Worm (Caenorhabditis elegans) whole organism, L1 larva: Measurements from ENCODE around the gene C06A8.8.
A peak's percentile ranks its signal among the peaks of the same experiment; 100 is the strongest.

Source experiments
- C16A3.4 ChIP-seq: fragments of 150-350 bp; optimal IDR thresholded peaks from 2 replicates; lab custom pipeline; 2014; ENCODE audit warnings: missing biosample characterization, missing genetic modification characterization
- C34B4.2 ChIP-seq: sonication (generic microtip); optimal IDR thresholded peaks from 2 replicates; lab custom pipeline; 2017; ENCODE audit warnings: mild to moderate bottlenecking, missing genetic modification characterization, missing compliant biosample characterization
- Y116A8C.19 ChIP-seq: sonication (generic microtip); optimal IDR thresholded peaks from 2 replicates; lab custom pipeline; 2016; ENCODE audit warnings: missing compliant biosample characterization, missing genetic modification characterization, borderline replicate concordance
- aha-1 ChIP-seq: fragments of 150-350 bp; optimal IDR thresholded peaks from 2 replicates; lab custom pipeline; 2014; ENCODE audit warnings: missing biosample characterization, missing genetic modification characterization
- alr-1 ChIP-seq: fragments of 200-800 bp; sonication (Bioruptor generic); optimal IDR thresholded peaks from 2 replicates; lab custom pipeline; 2018; ENCODE audit warnings: borderline replicate concordance, mild to moderate bottlenecking, missing genetic modification characterization, missing compliant biosample characterization
- ceh-63 ChIP-seq: fragments of 200-800 bp; sonication (Bioruptor generic); optimal IDR thresholded peaks from 2 replicates; lab custom pipeline; 2018; ENCODE audit warnings: mild to moderate bottlenecking, missing genetic modification characterization, missing compliant biosample characterization
- ceh-8 ChIP-seq: fragments of 200-800 bp; sonication (Bioruptor generic); optimal IDR thresholded peaks from 2 replicates; lab custom pipeline; 2018; ENCODE audit warnings: mild to moderate bottlenecking, missing genetic modification characterization, moderate library complexity, missing compliant biosample characterization
- ceh-90 ChIP-seq: sonication (generic microtip); optimal IDR thresholded peaks from 2 replicates; lab custom pipeline; 2016; ENCODE audit warnings: missing genetic modification characterization, missing compliant biosample characterization
- dpl-1 ChIP-seq, 3 experiments: fragments of 150-350 bp in 2 of 3; sonication (generic microtip) in 1 of 3; optimal IDR thresholded peaks; 2 replicates each; lab custom pipeline; 2014 to 2017; ENCODE audit warnings: missing biosample characterization in 3 of 3, missing genetic modification characterization in 3 of 3, missing genetic modification reagents in 3 of 3
- efl-1 ChIP-seq, 4 experiments: fragments of 150-350 bp; optimal IDR thresholded peaks in 3 of 4; peaks in 1 of 4; 1 replicate in 1 of 4; 2 replicates in 3 of 4; lab custom pipeline; 2014; ENCODE audit warnings: missing biosample characterization in 2 of 4, missing genetic modification characterization in 2 of 4, missing genetic modification reagents in 2 of 4
- elt-3 ChIP-seq, 6 experiments: fragments of 150-350 bp in 1 of 6; sonication (generic microtip); optimal IDR thresholded peaks; 2 replicates each; lab custom pipeline; 2017 to 2018; ENCODE audit warnings: missing biosample characterization in 6 of 6, missing genetic modification characterization in 6 of 6, inconsistent platforms in 1 of 6
- fkh-8 ChIP-seq: sonication (generic microtip); optimal IDR thresholded peaks from 2 replicates; lab custom pipeline; 2016; ENCODE audit warnings: mild to moderate bottlenecking, missing genetic modification characterization, missing compliant biosample characterization
- fos-1 ChIP-seq: fragments of 150-350 bp; optimal IDR thresholded peaks from 2 replicates; lab custom pipeline; 2014; ENCODE audit warnings: missing biosample characterization, missing genetic modification characterization
- hlh-17 ChIP-seq: fragments of 200-800 bp; sonication (Bioruptor generic); optimal IDR thresholded peaks from 2 replicates; lab custom pipeline; 2018; ENCODE audit warnings: missing genetic modification characterization, mild to moderate bottlenecking, missing compliant biosample characterization, moderate library complexity, borderline replicate concordance
- jun-1 ChIP-seq: fragments of 150-350 bp; optimal IDR thresholded peaks from 2 replicates; lab custom pipeline; 2014; ENCODE audit warnings: missing biosample characterization, missing genetic modification reagents, missing genetic modification characterization
- lin-14 ChIP-seq: fragments of 200-800 bp; sonication (Bioruptor generic); optimal IDR thresholded peaks from 2 replicates; lab custom pipeline; 2018; ENCODE audit warnings: mild to moderate bottlenecking, missing genetic modification characterization, moderate library complexity, missing compliant biosample characterization
- lin-15B ChIP-seq: fragments of 150-350 bp; sonication (generic microtip); optimal IDR thresholded peaks from 3 replicates; lab custom pipeline; 2014; ENCODE audit warnings: missing biosample characterization, missing genetic modification characterization
- lin-35 ChIP-seq, 2 experiments: fragments of 150-350 bp; optimal IDR thresholded peaks; 2 replicates each; lab custom pipeline; 2014; ENCODE audit warnings: missing biosample characterization in 2 of 2, missing genetic modification characterization in 2 of 2, missing genetic modification reagents in 2 of 2
- lir-3 ChIP-seq: sonication (generic microtip); optimal IDR thresholded peaks from 2 replicates; lab custom pipeline; 2016; ENCODE audit warnings: mild to moderate bottlenecking, missing genetic modification characterization, moderate library complexity, missing compliant biosample characterization; ENCODE audit not compliant: poor library complexity
- lsy-2 ChIP-seq, 2 experiments: fragments of 150-350 bp; optimal IDR thresholded peaks; 2 replicates each; lab custom pipeline; 2014; ENCODE audit warnings: missing biosample characterization in 2 of 2, missing genetic modification characterization in 2 of 2
- mep-1 ChIP-seq: fragments of 150-350 bp; optimal IDR thresholded peaks from 2 replicates; lab custom pipeline; 2014; ENCODE audit warnings: missing biosample characterization, missing genetic modification characterization
- nhr-12 ChIP-seq: sonication (generic microtip); optimal IDR thresholded peaks from 2 replicates; lab custom pipeline; 2017; ENCODE audit warnings: missing biosample characterization, missing genetic modification characterization
- nhr-20 ChIP-seq: sonication (generic microtip); optimal IDR thresholded peaks from 2 replicates; lab custom pipeline; 2016; ENCODE audit warnings: mild to moderate bottlenecking, missing genetic modification characterization, missing compliant biosample characterization
- nhr-28 ChIP-seq: fragments of 150-350 bp; optimal IDR thresholded peaks from 2 replicates; lab custom pipeline; 2014; ENCODE audit warnings: missing biosample characterization, missing genetic modification characterization
- nhr-47 ChIP-seq: sonication (generic microtip); optimal IDR thresholded peaks from 2 replicates; lab custom pipeline; 2016; ENCODE audit warnings: mild to moderate bottlenecking, missing genetic modification characterization, moderate library complexity, missing compliant biosample characterization
- nhr-71 ChIP-seq: sonication (generic microtip); optimal IDR thresholded peaks from 2 replicates; lab custom pipeline; 2016; ENCODE audit warnings: mild to moderate bottlenecking, missing genetic modification characterization, moderate library complexity, missing compliant biosample characterization
- nhr-76 ChIP-seq: sonication (generic microtip); optimal IDR thresholded peaks from 2 replicates; lab custom pipeline; 2017; ENCODE audit warnings: missing biosample characterization, missing genetic modification characterization
- nhr-84 ChIP-seq: sonication (generic microtip); optimal IDR thresholded peaks from 2 replicates; lab custom pipeline; 2017; ENCODE audit warnings: missing biosample characterization, missing genetic modification characterization
- nhr-85 ChIP-seq: sonication (generic microtip); peaks from one replicate; lab custom pipeline; 2016; ENCODE audit warnings: missing genetic modification characterization, inconsistent platforms, missing compliant biosample characterization
- nhr-90 ChIP-seq: sonication (generic microtip); optimal IDR thresholded peaks from 2 replicates; lab custom pipeline; 2016; ENCODE audit warnings: mild to moderate bottlenecking, missing genetic modification characterization, missing compliant biosample characterization; ENCODE audit not compliant: poor library complexity
- pag-3 ChIP-seq: sonication (generic microtip); optimal IDR thresholded peaks from 2 replicates; lab custom pipeline; 2017; ENCODE audit warnings: missing genetic modification characterization, mild to moderate bottlenecking, missing compliant biosample characterization, antibody characterized with exemption, borderline replicate concordance; ENCODE audit not compliant: insufficient read depth
- pax-3 ChIP-seq: fragments of 200-800 bp; sonication (Bioruptor generic); optimal IDR thresholded peaks from 2 replicates; lab custom pipeline; 2018; ENCODE audit warnings: mild to moderate bottlenecking, missing genetic modification characterization, moderate library complexity, missing compliant biosample characterization
- skn-1 ChIP-seq: fragments of 150-350 bp; optimal IDR thresholded peaks from 2 replicates; lab custom pipeline; 2014; ENCODE audit warnings: missing biosample characterization, missing genetic modification characterization
- sup-37 ChIP-seq: fragments of 200-800 bp; sonication (Bioruptor generic); optimal IDR thresholded peaks from 2 replicates; lab custom pipeline; 2018; ENCODE audit warnings: mild to moderate bottlenecking, missing genetic modification characterization, missing compliant biosample characterization
- tbx-2 ChIP-seq: sonication (generic microtip); optimal IDR thresholded peaks from 2 replicates; lab custom pipeline; 2016; ENCODE audit warnings: missing genetic modification characterization, missing compliant biosample characterization
- unc-130 ChIP-seq: fragments of 150-350 bp; optimal IDR thresholded peaks from 2 replicates; lab custom pipeline; 2017; ENCODE audit warnings: missing biosample characterization, missing genetic modification characterization, inconsistent platforms
- unc-62 ChIP-seq: fragments of 150-350 bp; optimal IDR thresholded peaks from 2 replicates; lab custom pipeline; 2014; ENCODE audit warnings: missing biosample characterization, missing genetic modification reagents, missing genetic modification characterization
- unc-98 ChIP-seq: fragments of 200-800 bp; sonication (Bioruptor generic); IDR thresholded peaks from 2 replicates; pipeline ENCODE4 v1.3.6; 2022; ENCODE audit warnings: missing genetic modification characterization, missing compliant biosample characterization
- vab-15 ChIP-seq: sonication (generic microtip); optimal IDR thresholded peaks from 2 replicates; lab custom pipeline; 2017; ENCODE audit warnings: missing genotype, mild to moderate bottlenecking, missing genetic modification characterization, missing compliant biosample characterization
- xbp-1 ChIP-seq: sonication (generic microtip); optimal IDR thresholded peaks from 2 replicates; lab custom pipeline; 2016; ENCODE audit warnings: missing genetic modification characterization, missing compliant biosample characterization
- zag-1 ChIP-seq: fragments of 150-350 bp; optimal IDR thresholded peaks from 2 replicates; lab custom pipeline; 2014; ENCODE audit warnings: missing biosample characterization, missing genetic modification characterization
- zip-4 ChIP-seq: fragments of 200-800 bp; sonication (Bioruptor generic); optimal IDR thresholded peaks from 2 replicates; lab custom pipeline; 2018; ENCODE audit warnings: mild to moderate bottlenecking, missing genetic modification characterization, moderate library complexity, missing compliant biosample characterization
- ztf-4 ChIP-seq: fragments of 150-350 bp; optimal IDR thresholded peaks from 2 replicates; lab custom pipeline; 2014; ENCODE audit warnings: missing biosample characterization, missing genetic modification characterization

The C06A8.8 gene

DNA sequence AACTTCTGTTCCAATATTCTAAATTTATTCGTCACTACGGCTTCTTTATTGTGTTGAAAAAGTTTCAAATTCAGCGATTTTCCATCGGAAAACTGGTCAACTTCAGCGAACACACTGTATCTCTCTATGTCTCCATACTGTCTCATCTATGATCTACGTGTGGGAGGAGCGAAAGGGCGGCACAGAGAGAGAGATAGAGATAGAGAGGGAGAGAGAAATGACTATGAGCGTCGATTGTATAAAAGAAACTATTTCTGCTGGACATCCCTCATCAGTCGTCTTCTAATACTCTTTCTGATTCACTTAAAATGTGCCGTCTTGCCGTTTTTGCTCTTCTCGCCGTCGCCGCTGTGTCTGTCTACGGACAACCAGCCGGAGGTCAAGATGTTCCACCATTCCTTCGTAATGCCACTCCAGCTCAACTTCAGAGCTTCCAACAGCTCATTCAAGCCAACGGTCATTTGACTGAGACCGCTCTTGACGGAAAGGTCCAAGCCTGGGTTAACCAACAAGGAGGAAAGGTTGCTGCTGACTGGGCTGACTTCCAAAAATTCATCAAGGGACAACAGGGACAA lies 18.6 kb upstream of the C06A8.8 start, which contains the start of gene srlf-1 (continued):
- no peak for TF ChIP-seq nhr-76
- TF ChIP-seq ceh-90 (tag; lab: Kevin White, UChicago) = no peak
- no peak for TF ChIP-seq lir-3 (tag; lab: Kevin White, UChicago)
- no peak for TF ChIP-seq mep-1
- TF ChIP-seq sup-37 (GFP tag; lab: Kevin White, UChicago) = no peak
- TF ChIP-seq unc-130 (tag; lab: Kevin White, UChicago) = no peak
- TF ChIP-seq hlh-17 = no peak
- TF ChIP-seq ceh-63 = no peak
- no peak for TF ChIP-seq fos-1 (tag; lab: Kevin White, UChicago)
- TF ChIP-seq ztf-4 (tag; lab: Kevin White, UChicago) = no peak
- TF ChIP-seq tbx-2 (tag; lab: Kevin White, UChicago) = no peak
- TF ChIP-seq C34B4.2 (tag; lab: Kevin White, UChicago) = no peak
- no peak for TF ChIP-seq pax-3 (tag; lab: Kevin White, UChicago)
- peak; percentile 41 for TF ChIP-seq nhr-47 (tag; lab: Kevin White, UChicago)
- no peak for TF ChIP-seq Y116A8C.19 (tag; lab: Kevin White, UChicago)
- TF ChIP-seq lin-35 (GFP tag; optimal IDR thresholded peaks at IDR 0.05; lab: Kevin White, UChicago) = peak in 1 of 2 experiments; percentile 23
- TF ChIP-seq vab-15 (tag; lab: Kevin White, UChicago) = no peak
- peak; percentile 39 for TF ChIP-seq nhr-20 (tag; lab: Kevin White, UChicago)

DNA sequence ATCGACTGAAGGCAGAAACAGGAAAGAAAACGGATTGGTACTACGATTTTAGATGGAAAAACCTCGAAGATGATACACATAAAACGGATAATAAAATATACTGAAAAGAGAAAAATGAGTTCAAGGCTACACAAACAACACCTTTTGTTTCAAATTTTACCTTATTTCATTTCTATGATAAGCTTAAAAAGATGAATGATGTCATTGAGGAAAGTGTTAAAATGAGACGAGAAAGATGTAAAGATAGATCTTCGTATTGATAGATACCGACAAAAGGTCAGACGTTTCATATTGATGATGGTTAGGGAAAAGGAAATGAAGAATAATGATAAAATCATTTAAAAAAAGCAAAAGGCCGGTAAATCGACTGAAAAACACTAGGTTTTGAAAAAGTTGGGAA lies 17.8 kb upstream of the C06A8.8 start:
- TF ChIP-seq nhr-85 (tag; lab: Kevin White, UChicago) (peak; percentile 75), elt-3 (tag; optimal IDR thresholded peaks at IDR 0.05; lab: Kevin White, UChicago) (peak in 1 of 6 experiments; percentile 63), lin-14 (GFP tag; lab: Kevin White, UChicago) (peak; percentile 31), nhr-12 (tag; lab: Kevin White, UChicago) (no peak), zip-4 (GFP tag; lab: Kevin White, UChicago) (no peak), nhr-71 (peak; percentile 14)

DNA sequence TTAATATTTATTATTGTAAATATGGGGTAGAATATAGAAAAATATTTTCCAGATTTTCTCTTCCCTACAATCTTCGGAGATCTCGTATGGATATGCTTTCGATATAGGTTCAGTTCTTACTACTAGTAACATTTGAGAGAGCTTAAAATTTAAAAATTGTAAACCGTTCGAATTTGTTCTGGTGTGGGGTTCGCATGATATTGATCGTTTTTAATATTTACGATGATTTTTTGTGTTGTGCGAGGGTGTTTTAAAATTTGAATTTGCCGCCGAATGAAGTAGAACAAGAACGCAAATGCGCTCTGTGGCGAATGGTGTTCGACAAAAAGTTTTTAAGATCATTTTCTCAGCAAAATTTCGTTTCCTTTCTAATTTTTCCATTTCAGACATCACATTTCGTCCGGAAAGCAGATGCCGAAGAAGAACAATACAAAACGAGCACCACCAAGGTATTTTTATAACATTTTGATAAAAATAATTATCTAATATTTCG lies 11.7 kb upstream of the C06A8.8 start, which contains the start of gene skr-17:
Gene skr-17 (plus strand): TSS at position 51 of the 493 bp plus-strand sequence.
- TF ChIP-seq dpl-1 (GFP tag; optimal IDR thresholded peaks at IDR 0.05; lab: Kevin White, UChicago) (peak in 1 of 3 experiments; percentile 33), xbp-1 (tag; lab: Kevin White, UChicago) (no peak), aha-1 (tag; lab: Kevin White, UChicago) (no peak), jun-1 (tag; lab: Kevin White, UChicago) (no peak), efl-1 (optimal IDR thresholded peaks at IDR 0.05; lab: Kevin White, UChicago) (peak; percentile 18 to 59), efl-1 (GFP tag; optimal IDR thresholded peaks at IDR 0.05 in 1 of 2; lab: Kevin White, UChicago) (peak in 1 of 2 experiments; percentile 23)

DNA sequence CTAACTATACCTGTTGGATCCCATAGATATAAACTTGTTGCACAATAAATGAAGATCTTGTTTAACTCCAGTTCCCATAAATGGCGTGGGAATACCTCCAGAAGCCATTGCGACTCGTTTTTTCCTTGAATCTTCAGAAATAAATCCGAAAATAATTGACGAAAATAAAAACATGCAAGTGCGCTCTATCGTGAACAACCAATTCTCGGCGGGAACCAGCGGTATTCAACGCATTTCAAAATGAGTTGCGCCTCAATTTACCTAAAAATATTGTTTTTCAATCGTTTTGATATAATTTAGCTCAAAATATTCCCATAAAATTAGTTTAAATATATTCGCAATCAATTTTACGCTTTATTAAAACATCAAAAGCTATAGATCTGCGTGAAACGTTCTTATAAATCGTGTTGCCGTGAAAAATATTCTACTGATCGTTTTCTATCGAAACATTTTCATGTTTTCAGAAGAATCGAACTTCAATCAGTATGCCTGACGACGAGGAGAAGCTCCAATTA lies 9.3 kb upstream of the C06A8.8 start, which contains the start of the genes snpc-1.1 and spdl-1:
Gene snpc-1.1 (minus strand): TSS at position 200 of the 515 bp plus-strand sequence.
Gene spdl-1 (plus strand): TSS at position 465 of the 515 bp plus-strand sequence.
- TF ChIP-seq ztf-4 (tag; lab: Kevin White, UChicago) (no peak), lir-3 (tag; lab: Kevin White, UChicago) (no peak), alr-1 (tag; lab: Kevin White, UChicago) (no peak), fkh-8 (tag; lab: Kevin White, UChicago) (no peak), unc-62 (no peak), efl-1 (optimal IDR thresholded peaks at IDR 0.05; lab: Kevin White, UChicago) (peak; percentile 75 to 79), efl-1 (GFP tag; optimal IDR thresholded peaks at IDR 0.05 in 1 of 2; lab: Kevin White, UChicago) (peak; percentile 84 to 97), nhr-28 (tag; lab: Kevin White, UChicago) (no peak), zag-1 (tag; lab: Kevin White, UChicago) (no peak), nhr-84 (tag; lab: Kevin White, UChicago) (no peak), pag-3 (no peak), lin-14 (GFP tag; lab: Kevin White, UChicago) (peak; percentile 13), jun-1 (tag; lab: Kevin White, UChicago) (no peak), aha-1 (tag; lab: Kevin White, UChicago) (no peak), dpl-1 (GFP tag; optimal IDR thresholded peaks at IDR 0.05; lab: Kevin White, UChicago) (peak; percentile 71 to 88 (median 77)), nhr-90 (no peak), lsy-2 (tag; optimal IDR thresholded peaks at IDR 0.05; lab: Kevin White, UChicago) (peak in 1 of 2 experiments; percentile 65), lin-15B (peak; percentile 1), C16A3.4 (tag; lab: Kevin White, UChicago) (peak; percentile 2), unc-98 (no peak), skn-1 (peak; percentile 27), tbx-2 (tag; lab: Kevin White, UChicago) (no peak), ceh-8 (GFP tag; lab: Kevin White, UChicago) (no peak)
